Fruit fly (Drosophila melanogaster) whole organism: ENCODE results near the gene CG42269.

Source experiments
- CG8478 ChIP-seq: fragments of >200 bp; optimal IDR thresholded peaks from 2 replicates; lab custom pipeline; 2018; ENCODE audit warnings: inconsistent platforms
- EcR ChIP-seq, 2 experiments: fragments of >200 bp; optimal IDR thresholded peaks; 2 replicates each; lab custom pipeline; 2017; ENCODE audit warnings: missing biosample characterization in 2 of 2, missing genetic modification characterization in 2 of 2, missing genetic modification reagents in 2 of 2
- pan ChIP-seq: fragments of >200 bp; optimal IDR thresholded peaks from 2 replicates; lab custom pipeline; 2017

DNA sequence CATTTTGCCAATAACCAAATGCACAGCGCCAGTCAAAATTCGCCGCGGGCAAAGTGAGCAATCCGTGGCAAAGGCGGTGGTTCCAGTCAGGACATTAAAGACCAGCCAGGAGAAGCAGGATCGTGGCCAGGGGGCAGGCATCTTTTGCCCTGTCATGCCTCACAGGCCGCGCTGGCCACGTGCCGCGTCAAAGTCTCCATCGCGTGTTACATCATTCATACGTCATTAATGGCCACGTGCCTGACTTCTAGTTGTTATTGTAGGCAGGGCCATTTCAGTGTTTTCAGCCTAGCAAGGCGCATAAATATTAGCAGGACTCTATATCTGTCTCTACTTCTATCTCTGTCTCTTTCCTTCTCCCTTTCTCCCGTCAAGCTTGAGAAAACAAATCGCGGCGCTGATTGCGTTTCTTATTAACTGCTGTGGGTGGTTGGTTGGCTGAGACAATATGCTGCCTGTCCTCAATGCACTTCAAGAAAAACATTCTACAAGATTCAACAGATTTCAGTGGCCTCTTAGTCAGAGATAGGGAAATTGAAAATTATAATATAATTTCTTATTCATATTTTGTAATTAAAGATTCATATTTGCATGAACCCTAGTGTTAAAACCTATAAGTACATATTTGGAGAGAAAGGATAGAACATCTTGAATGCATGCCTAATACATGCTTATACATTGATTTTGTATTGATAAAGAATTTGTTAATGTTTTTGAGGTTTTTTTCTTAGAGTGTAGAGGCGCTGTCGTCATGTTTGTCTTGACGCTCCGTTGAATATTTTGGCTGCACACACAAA, 42.4 kb downstream of the CG42269 start:
- TF ChIP-seq EcR (GFP tag; optimal IDR thresholded peaks at IDR 0.05; lab: Kevin White, UChicago), result no peak
- TF ChIP-seq CG8478 (lab: Kevin White, UChicago), result no peak
- no peak for TF ChIP-seq pan
